Worm (Caenorhabditis elegans) whole organism, L4/young adult: ENCODE results near the gene F52B11.2.

Experiments used
- W03F9.2 ChIP-seq: fragments of 150-350 bp; optimal IDR thresholded peaks from 2 replicates; lab custom pipeline; 2014; ENCODE audit warnings: missing biosample characterization, missing genetic modification characterization
- dao-5 ChIP-seq: sonication (generic microtip); optimal IDR thresholded peaks from 2 replicates; lab custom pipeline; 2016; ENCODE audit warnings: missing genotype, missing genetic modification characterization, moderate library complexity, missing compliant biosample characterization
- him-1 ChIP-seq: sonication (generic microtip); optimal IDR thresholded peaks from 2 replicates; lab custom pipeline; 2016; ENCODE audit warnings: missing genotype, missing genetic modification reagents, missing genetic modification characterization, missing compliant biosample characterization

DNA sequence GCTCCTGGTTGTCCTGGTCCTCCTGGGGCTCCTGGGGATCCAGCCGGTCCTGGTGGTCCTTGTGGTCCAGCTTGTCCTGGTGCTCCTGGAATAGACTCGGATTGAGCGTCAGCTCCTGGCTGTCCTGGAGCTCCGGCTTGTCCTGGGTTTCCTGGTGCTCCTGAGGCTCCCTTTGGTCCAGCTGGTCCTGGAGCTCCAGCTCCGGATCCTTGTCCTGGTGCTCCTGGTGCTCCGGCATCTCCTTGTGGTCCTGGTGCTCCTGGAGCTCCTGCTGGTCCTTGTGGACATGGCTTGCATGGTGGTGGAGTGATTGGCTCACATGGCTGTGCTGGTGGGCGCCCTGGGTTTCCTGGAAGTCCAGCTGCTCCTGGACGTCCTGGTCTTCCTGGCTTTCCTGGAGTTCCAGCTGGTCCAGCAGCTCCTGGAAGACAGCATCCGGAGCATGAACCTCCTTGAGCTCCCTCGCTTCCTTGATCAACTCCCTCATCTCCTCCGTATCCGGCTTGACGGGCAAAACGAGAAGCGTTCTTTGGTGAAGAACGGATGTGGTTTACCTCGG, 15.3 kb downstream of the F52B11.2 start:
- TF ChIP-seq him-1 (tag; lab: Kevin White, UChicago) (no peak), dao-5 (tag; lab: Kevin White, UChicago) (no peak), W03F9.2 (no peak)
